Fruit fly (Drosophila melanogaster) whole organism, pupa: ENCODE data around the gene Sbds.

Source experiments
- CG10348 ChIP-seq: fragments of 200-800 bp; sonication (Bioruptor generic); IDR thresholded peaks from 2 replicates; pipeline ENCODE4 v1.3.6; 2022; ENCODE audit warnings: missing biosample characterization, missing genetic modification characterization
- CG12605 ChIP-seq: fragments of 200-800 bp; sonication (Bioruptor generic); IDR thresholded peaks from 2 replicates; pipeline ENCODE4 v1.3.6; 2022; ENCODE audit warnings: missing biosample characterization, missing genetic modification characterization
- CG13204 ChIP-seq: fragments of 200-800 bp; sonication (Bioruptor generic); optimal IDR thresholded peaks from 2 replicates; lab custom pipeline; 2018; ENCODE audit warnings: missing biosample characterization, mild to moderate bottlenecking, missing genetic modification characterization, moderate library complexity
- CG14655 ChIP-seq: fragments of 200-800 bp; sonication (Bioruptor generic); optimal IDR thresholded peaks from 3 replicates; lab custom pipeline; 2017; ENCODE audit warnings: mild to moderate bottlenecking, missing biosample characterization, missing genetic modification reagents, missing genetic modification characterization
- CG15710 ChIP-seq: fragments of 200-800 bp; sonication (Bioruptor generic); optimal IDR thresholded peaks from 2 replicates; lab custom pipeline; 2018; ENCODE audit warnings: missing biosample characterization, mild to moderate bottlenecking, missing genetic modification characterization, moderate library complexity
- CG17806 ChIP-seq: fragments of 200-800 bp; sonication (Bioruptor generic); optimal IDR thresholded peaks from 2 replicates; lab custom pipeline; 2018; ENCODE audit warnings: missing biosample characterization, mild to moderate bottlenecking, missing genetic modification characterization, moderate library complexity
- CG32121 ChIP-seq: fragments of 200-800 bp; sonication (Bioruptor generic); IDR thresholded peaks from 2 replicates; pipeline ENCODE4 v1.3.6; 2022; ENCODE audit warnings: missing biosample characterization, missing genetic modification characterization
- CG34367 ChIP-seq: fragments of 200-800 bp; sonication (Bioruptor generic); optimal IDR thresholded peaks from 2 replicates; lab custom pipeline; 2018; ENCODE audit warnings: missing biosample characterization, mild to moderate bottlenecking, missing genetic modification characterization
- CG4496 ChIP-seq: fragments of 200-800 bp; sonication (Bioruptor generic); IDR thresholded peaks from 3 replicates; pipeline ENCODE4 v1.3.6; 2022; ENCODE audit warnings: missing biosample characterization, missing genetic modification characterization
- CG8159 ChIP-seq: fragments of 200-800 bp; sonication (Bioruptor generic); optimal IDR thresholded peaks from 3 replicates; lab custom pipeline; 2018; ENCODE audit warnings: missing biosample characterization, mild to moderate bottlenecking, missing genetic modification characterization, moderate library complexity
- CG8301 ChIP-seq: fragments of 200-800 bp; sonication (Bioruptor generic); optimal IDR thresholded peaks from 2 replicates; lab custom pipeline; 2018; ENCODE audit warnings: missing biosample characterization, mild to moderate bottlenecking, missing genetic modification characterization
- CG9948 ChIP-seq: fragments of 200-800 bp; sonication (Bioruptor generic); optimal IDR thresholded peaks from 2 replicates; lab custom pipeline; 2018; ENCODE audit warnings: missing biosample characterization, mild to moderate bottlenecking, missing genetic modification characterization, moderate library complexity
- D1 ChIP-seq: fragments of 200-800 bp; sonication (Bioruptor generic); optimal IDR thresholded peaks from 2 replicates; lab custom pipeline; 2018; ENCODE audit warnings: missing biosample characterization, mild to moderate bottlenecking, missing genetic modification characterization, moderate library complexity
- EcR ChIP-seq: fragments of 200-800 bp; sonication (Bioruptor generic); optimal IDR thresholded peaks from 3 replicates; lab custom pipeline; 2019; ENCODE audit warnings: missing biosample characterization, missing genetic modification characterization, mild to moderate bottlenecking, moderate library complexity, missing genetic modification reagents
- Ets98B ChIP-seq: fragments of 200-800 bp; sonication (Bioruptor generic); IDR thresholded peaks from 2 replicates; pipeline ENCODE4 v1.3.6; 2022; ENCODE audit warnings: missing biosample characterization, missing genetic modification characterization
- Pif1A ChIP-seq: fragments of 200-800 bp; sonication (Bioruptor generic); optimal IDR thresholded peaks from 3 replicates; lab custom pipeline; 2016; ENCODE audit warnings: missing biosample characterization, missing genetic modification characterization
- Pif1B ChIP-seq: fragments of 200-800 bp; sonication (Bioruptor generic); optimal IDR thresholded peaks from 3 replicates; lab custom pipeline; 2016; ENCODE audit warnings: missing biosample characterization, missing genetic modification characterization
- Snoo ChIP-seq: fragments of 200-800 bp; sonication (Bioruptor generic); optimal IDR thresholded peaks from 3 replicates; lab custom pipeline; 2017; ENCODE audit warnings: missing biosample characterization, mild to moderate bottlenecking, missing genetic modification characterization, inconsistent platforms
- fd96Ca ChIP-seq: fragments of 200-800 bp; sonication (Bioruptor generic); IDR thresholded peaks from 3 replicates; pipeline ENCODE4 v1.3.6; 2022; ENCODE audit warnings: missing biosample characterization, missing genetic modification characterization
- gl ChIP-seq: fragments of 200-800 bp; sonication (Bioruptor generic); optimal IDR thresholded peaks from 2 replicates; lab custom pipeline; 2018; ENCODE audit warnings: missing biosample characterization, mild to moderate bottlenecking, missing genetic modification characterization
- rn ChIP-seq: fragments of 200-800 bp; sonication (Bioruptor generic); IDR thresholded peaks from 2 replicates; pipeline ENCODE4 v1.3.6; 2022; ENCODE audit warnings: missing biosample characterization, missing genetic modification characterization

The Sbds gene

dm6 chr3L:6706723-6707591 lies 45.8 kb upstream of the Sbds start:
- no peak for TF ChIP-seq CG4496
- no peak for TF ChIP-seq CG9948 (tag; lab: Kevin White, UChicago)
- no peak for TF ChIP-seq CG13204 (GFP tag; lab: Kevin White, UChicago)
- TF ChIP-seq CG12605 (GFP tag; lab: Robert Waterston, UW): no peak
- TF ChIP-seq Snoo (tag; lab: Kevin White, UChicago): no peak
- no peak for TF ChIP-seq Pif1B (GFP tag; lab: Kevin White, UChicago)
- TF ChIP-seq D1 (tag; lab: Kevin White, UChicago): no peak
- TF ChIP-seq fd96Ca (GFP tag; lab: Robert Waterston, UW): no peak
- no peak for TF ChIP-seq Pif1A (GFP tag; lab: Kevin White, UChicago)
- TF ChIP-seq CG32121: no peak
- TF ChIP-seq Ets98B (GFP tag; lab: Robert Waterston, UW): no peak
- TF ChIP-seq CG34367: no peak
- no peak for TF ChIP-seq CG8159 (tag; lab: Kevin White, UChicago)
- TF ChIP-seq CG8301 (tag; lab: Kevin White, UChicago): no peak
- no peak for TF ChIP-seq CG10348
- TF ChIP-seq gl (tag; lab: Kevin White, UChicago): no peak
- no peak for TF ChIP-seq rn (GFP tag; lab: Robert Waterston, UW)
- no peak for TF ChIP-seq CG17806 (tag; lab: Kevin White, UChicago)
- TF ChIP-seq EcR (GFP tag; lab: Kevin White, UChicago): no peak
- no peak for TF ChIP-seq CG14655

- TF ChIP-seq rn (GFP tag; lab: Robert Waterston, UW) (peak; percentile 43), CG15710 (peak; percentile 62), CG13204 (GFP tag; lab: Kevin White, UChicago) (no peak), gl (tag; lab: Kevin White, UChicago) (peak; percentile 33), CG4496 (peak; percentile 92), CG34367 (peak; percentile 62), Pif1A (GFP tag; lab: Kevin White, UChicago) (peak; percentile 59), CG14655 (no peak), CG9948 (tag; lab: Kevin White, UChicago) (no peak), fd96Ca (GFP tag; lab: Robert Waterston, UW) (no peak), CG12605 (GFP tag; lab: Robert Waterston, UW) (peak; percentile 43; the same call in 1 of the 2 replicates), CG10348 (no peak), CG32121 (peak; percentile 21; the same call in 1 of the 2 replicates), D1 (tag; lab: Kevin White, UChicago) (peak; percentile 58), CG8159 (tag; lab: Kevin White, UChicago) (peak; percentile 72), CG8301 (tag; lab: Kevin White, UChicago) (no peak), Pif1B (GFP tag; lab: Kevin White, UChicago) (peak; percentile 17), Ets98B (GFP tag; lab: Robert Waterston, UW) (peak; percentile 67; the same call in 1 of the 2 replicates), Snoo (tag; lab: Kevin White, UChicago) (peak; percentile 84), EcR (GFP tag; lab: Kevin White, UChicago) (no peak), CG17806 (tag; lab: Kevin White, UChicago) (no peak)
Measured at dm6 chr3L:6708995-6709606, 43.6 kb upstream of the Sbds start.

- TF ChIP-seq CG13204 (GFP tag; lab: Kevin White, UChicago): peak; percentile 19
- TF ChIP-seq Ets98B (GFP tag; lab: Robert Waterston, UW): no peak
- 0 out of 2 replicates have a peak, but pooled peaks have one; percentile 20 for TF ChIP-seq CG32121
- 0 out of 3 replicates have a peak, but pooled peaks have one; percentile 48 for TF ChIP-seq CG4496
- TF ChIP-seq EcR (GFP tag; lab: Kevin White, UChicago): peak; percentile 77
Measured at dm6 chr3L:6719392-6719889, 33.3 kb upstream of the Sbds start, which contains the start of gene ple. Gene ple (minus strand): TSS chr3L:6719525.

dm6 chr3L:6723338-6723737 lies 29.4 kb upstream of the Sbds start:
- TF ChIP-seq CG12605 (GFP tag; lab: Robert Waterston, UW): no peak
- TF ChIP-seq D1 (tag; lab: Kevin White, UChicago): no peak
- TF ChIP-seq CG13204 (GFP tag; lab: Kevin White, UChicago): no peak
- no peak for TF ChIP-seq Pif1B (GFP tag; lab: Kevin White, UChicago)
- TF ChIP-seq CG15710: no peak
- TF ChIP-seq Pif1A (GFP tag; lab: Kevin White, UChicago): no peak
- TF ChIP-seq CG8159 (tag; lab: Kevin White, UChicago): no peak
- TF ChIP-seq CG9948 (tag; lab: Kevin White, UChicago): no peak
- TF ChIP-seq CG4496: no peak
- TF ChIP-seq fd96Ca (GFP tag; lab: Robert Waterston, UW): no peak
- no peak for TF ChIP-seq CG8301 (tag; lab: Kevin White, UChicago)
- no peak for TF ChIP-seq CG32121
- no peak for TF ChIP-seq Ets98B (GFP tag; lab: Robert Waterston, UW)
- TF ChIP-seq rn (GFP tag; lab: Robert Waterston, UW): no peak
- TF ChIP-seq, all 21 proteins: peak for 0

dm6 chr3L:6724511-6724910 lies 28.2 kb upstream of the Sbds start:
- TF ChIP-seq CG4496 (no peak), CG13204 (GFP tag; lab: Kevin White, UChicago) (no peak), CG12605 (GFP tag; lab: Robert Waterston, UW) (no peak), Snoo (tag; lab: Kevin White, UChicago) (no peak), gl (tag; lab: Kevin White, UChicago) (no peak), Ets98B (GFP tag; lab: Robert Waterston, UW) (no peak), CG15710 (no peak)
